Worm (Caenorhabditis elegans): ENCODE results near the gene C53C11.1.
A peak's percentile ranks its signal among the peaks of the same experiment; 100 is the strongest.
"Not testable (repeated sequence)": the region's sequence is repeated elsewhere in the genome, so short reads cannot be mapped to it uniquely, and the experiment has no call there.

C53C11.1 gene

DNA sequence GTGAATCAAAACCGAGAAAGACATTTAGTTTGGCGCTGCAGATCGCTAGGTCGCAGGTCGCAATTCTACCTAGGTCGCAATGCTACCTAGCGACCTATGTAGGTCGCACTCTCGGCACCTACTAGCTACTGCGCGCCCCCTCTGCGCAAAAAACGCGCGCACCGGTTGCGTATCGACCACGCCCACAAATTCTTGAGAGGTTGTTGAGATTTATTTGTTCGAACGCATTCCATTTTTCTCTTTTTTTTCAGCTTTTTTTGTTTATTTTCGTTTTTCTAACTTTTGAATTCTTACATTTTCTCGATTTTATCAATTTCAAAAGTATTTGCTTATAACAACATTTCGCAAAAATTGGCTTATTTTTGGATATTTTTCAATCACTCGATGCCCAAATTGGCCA lies 38.7 kb upstream of the C53C11.1 start, which contains the start of gene C33E10.10:
Gene C33E10.10 (minus strand): TSS at position 101 of the 400 bp plus-strand sequence.
- no peak for TF ChIP-seq fkh-10 (GFP tag; optimal IDR thresholded peaks at IDR 0.05)
- TF ChIP-seq lin-11 (tag; optimal IDR thresholded peaks at IDR 0.05), result no peak
- no peak for TF ChIP-seq ama-1 (optimal IDR thresholded peaks at IDR 0.05)
- TF ChIP-seq madf-2 (tag; optimal IDR thresholded peaks at IDR 0.05), result no peak
- no peak for TF ChIP-seq odd-2 (tag; optimal IDR thresholded peaks at IDR 0.05)
- TF ChIP-seq ceh-48 (tag; optimal IDR thresholded peaks at IDR 0.05), result no peak
- no peak for TF ChIP-seq sox-2 (GFP tag; IDR thresholded peaks at IDR 0.05)
- no peak for TF ChIP-seq tbx-2 (tag; optimal IDR thresholded peaks at IDR 0.05)
- TF ChIP-seq ztf-16 (tag; optimal IDR thresholded peaks at IDR 0.05), result no peak
- no peak for TF ChIP-seq dmd-4 (tag; optimal IDR thresholded peaks at IDR 0.05; ENCODE audit: borderline replicate concordance)

DNA sequence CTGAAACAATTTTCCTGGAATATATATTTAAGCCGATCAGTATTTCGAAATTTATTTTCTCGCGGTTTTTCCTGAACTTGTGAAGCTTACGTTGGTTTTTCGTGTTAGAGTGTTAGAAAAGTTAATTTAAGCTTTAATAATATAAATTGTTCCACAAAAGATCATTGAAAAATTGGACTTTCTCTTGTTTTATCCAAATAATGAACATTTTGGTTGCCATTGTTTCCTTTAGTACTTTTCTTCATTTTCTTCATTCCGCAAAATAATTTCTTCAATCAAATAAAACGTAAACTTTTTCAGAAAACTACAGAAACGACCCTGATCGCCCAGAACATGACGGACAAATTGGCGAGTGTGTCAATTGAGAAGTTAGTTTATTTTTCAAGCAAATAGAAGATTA lies 38.2 kb upstream of the C53C11.1 start, which contains the start of gene fbxa-120:
Gene fbxa-120 (plus strand): TSS at position 301 of the 400 bp plus-strand sequence.
- no peak for TF ChIP-seq npax-4 (tag; optimal IDR thresholded peaks at IDR 0.05)
- no peak for TF ChIP-seq ztf-16 (tag; optimal IDR thresholded peaks at IDR 0.05)
- TF ChIP-seq ceh-24 (tag; optimal IDR thresholded peaks at IDR 0.05), result no peak
- no peak for TF ChIP-seq pax-1 (tag; optimal IDR thresholded peaks at IDR 0.05)
- TF ChIP-seq unc-42 (tag; optimal IDR thresholded peaks at IDR 0.05), result no peak
- no peak for TF ChIP-seq ceh-6 (GFP tag; optimal IDR thresholded peaks at IDR 0.05)
- no peak for TF ChIP-seq hlh-8 (tag; optimal IDR thresholded peaks at IDR 0.05)
- no peak for TF ChIP-seq F13H6.1 (tag; optimal IDR thresholded peaks at IDR 0.05)
- TF ChIP-seq rnt-1 (tag; optimal IDR thresholded peaks at IDR 0.05), result no peak
- no peak for TF ChIP-seq nhr-11 (tag; optimal IDR thresholded peaks at IDR 0.05)
- TF ChIP-seq dve-1 (tag; optimal IDR thresholded peaks at IDR 0.05), result no peak

DNA sequence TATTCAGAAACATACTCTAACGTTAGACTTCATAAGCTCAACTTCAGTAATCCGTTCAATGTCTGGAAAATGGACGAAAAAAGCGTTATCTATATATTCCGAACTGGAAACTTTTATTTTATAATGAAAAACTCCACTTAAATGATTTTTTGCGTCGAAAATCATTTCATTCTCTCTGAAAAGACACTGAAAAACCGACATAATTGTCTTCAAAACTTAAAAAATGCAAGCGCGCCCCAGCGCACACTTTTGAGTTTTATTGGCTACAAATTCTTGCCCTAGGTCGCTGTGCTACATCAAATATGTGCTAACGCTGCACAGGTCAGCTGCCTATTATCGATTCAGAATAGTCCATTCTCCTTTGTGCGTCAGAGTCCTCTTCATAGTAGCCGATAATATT lies 35.7 kb upstream of the C53C11.1 start, which contains the start of gene C33E10.1:
Gene C33E10.1 (plus strand): TSS at position 301 of the 400 bp plus-strand sequence.
- not testable (repeated sequence) for TF ChIP-seq ceh-45 (GFP tag; IDR thresholded peaks at IDR 0.05); ama-1 (optimal IDR thresholded peaks at IDR 0.05); nhr-232 (tag; optimal IDR thresholded peaks at IDR 0.05)

DNA sequence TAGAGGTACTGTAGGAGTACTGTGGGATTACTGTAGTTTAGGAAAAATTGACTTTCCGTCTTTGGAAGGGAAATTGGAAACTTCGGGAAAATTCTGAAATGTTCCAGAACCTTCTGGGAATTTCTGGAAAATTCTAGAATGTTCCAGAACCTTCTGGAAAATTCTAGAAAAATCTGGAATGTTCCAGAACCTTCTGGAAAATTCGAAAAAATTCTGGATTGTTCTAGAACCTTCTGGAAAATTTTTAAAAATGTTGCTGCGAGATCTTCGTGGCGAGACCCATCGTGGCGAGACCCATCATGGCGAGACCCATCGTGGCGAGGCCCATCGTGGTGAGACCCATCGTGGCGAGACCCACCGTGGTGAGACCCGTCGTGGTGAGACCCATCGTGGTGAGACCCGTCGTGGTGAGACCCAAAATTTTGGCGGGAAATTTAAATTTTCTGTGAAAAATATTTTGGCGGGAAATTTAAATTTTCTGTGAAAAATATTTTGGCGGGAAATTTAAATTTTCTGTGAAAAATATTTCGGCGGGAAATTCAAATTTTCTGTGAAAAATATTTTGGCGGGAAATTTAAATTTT lies 29.8 kb upstream of the C53C11.1 start, which contains the start of gene C53C11.4:
Gene C53C11.4 (plus strand): TSS at position 179 of the 583 bp plus-strand sequence.
- not testable (repeated sequence) for TF ChIP-seq ceh-34, ref-2, elt-2 (tag; optimal IDR thresholded peaks at IDR 0.05)

DNA sequence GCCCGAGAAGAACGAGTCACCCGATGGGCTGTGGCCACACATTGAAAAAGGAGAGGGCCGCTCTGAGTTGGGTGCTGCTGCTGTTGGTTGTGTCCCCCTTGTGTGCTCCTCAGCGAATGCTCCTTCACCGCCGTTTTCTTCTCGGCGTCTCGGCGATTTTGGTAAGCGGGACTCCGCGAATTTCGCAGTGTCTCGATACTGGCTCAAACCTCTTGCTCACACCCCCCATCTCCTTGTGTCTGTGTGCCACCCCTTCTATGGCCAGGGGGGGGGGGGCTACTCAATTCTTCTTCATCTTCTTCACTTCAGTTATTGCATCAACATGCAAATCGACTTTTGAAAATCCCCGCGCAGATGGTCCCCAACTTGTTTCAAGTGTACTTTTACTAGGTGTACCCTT lies 25.6 kb upstream of the C53C11.1 start:
- TF ChIP-seq rnt-1 (tag; optimal IDR thresholded peaks at IDR 0.05) (peak; percentile 8), npax-4 (tag; optimal IDR thresholded peaks at IDR 0.05) (no peak), ama-1 (optimal IDR thresholded peaks at IDR 0.05) (no peak), hlh-13 (GFP tag; optimal IDR thresholded peaks at IDR 0.05) (no peak), ceh-34 (tag; optimal IDR thresholded peaks at IDR 0.05) (peak; percentile 72), sox-2 (GFP tag; IDR thresholded peaks at IDR 0.05) (no peak), ceh-24 (tag; optimal IDR thresholded peaks at IDR 0.05) (no peak), ref-2 (tag; optimal IDR thresholded peaks at IDR 0.05) (peak; percentile 66), C08G9.2 (tag; optimal IDR thresholded peaks at IDR 0.05) (peak; percentile 62), ztf-16 (tag; optimal IDR thresholded peaks at IDR 0.05) (no peak), pqm-1 (tag; optimal IDR thresholded peaks at IDR 0.05) (no peak), zip-5 (tag; optimal IDR thresholded peaks at IDR 0.05) (no peak), pha-4 (tag; optimal IDR thresholded peaks at IDR 0.05) (no peak), hlh-30 (tag; optimal IDR thresholded peaks at IDR 0.05; ENCODE audit: insufficient read depth) (no peak), ttx-3 (tag; optimal IDR thresholded peaks at IDR 0.05) (no peak), unc-86 (tag; optimal IDR thresholded peaks at IDR 0.05) (peak; percentile 17), ceh-18 (tag; optimal IDR thresholded peaks at IDR 0.05) (peak; percentile 63), ceh-31 (tag; optimal IDR thresholded peaks at IDR 0.05) (peak; percentile 82), ceh-19 (GFP tag; optimal IDR thresholded peaks at IDR 0.05) (peak; percentile 56), ceh-9 (tag; optimal IDR thresholded peaks at IDR 0.05) (no peak), Y22D7AL.16 (tag; optimal IDR thresholded peaks at IDR 0.05) (no peak), pax-1 (tag; optimal IDR thresholded peaks at IDR 0.05) (no peak), ceh-45 (GFP tag; IDR thresholded peaks at IDR 0.05) (no peak), ahr-1 (tag; optimal IDR thresholded peaks at IDR 0.05) (peak; percentile 8), sdc-2 (tag; optimal IDR thresholded peaks at IDR 0.05) (peak; percentile 68), fkh-10 (GFP tag; optimal IDR thresholded peaks at IDR 0.05) (no peak), elt-4 (tag; optimal IDR thresholded peaks at IDR 0.05) (no peak), syd-9 (tag; optimal IDR thresholded peaks at IDR 0.05) (peak; percentile 24), pat-9 (tag; optimal IDR thresholded peaks at IDR 0.05) (no peak)

All from whole organism, late embryonic.